Fruit fly (Drosophila melanogaster) S2 (cell line): Measurements from ENCODE around the gene Fer2LCH.

Source experiments
- CG8478 ChIP-seq: fragments of >200 bp; optimal IDR thresholded peaks from 2 replicates; lab custom pipeline; 2018
- CTCF ChIP-seq, 2 experiments: fragments of >200 bp; optimal IDR thresholded peaks; 2 replicates each; lab custom pipeline; 2018

- no peak for TF ChIP-seq CG8478
- no peak for TF ChIP-seq CTCF (optimal IDR thresholded peaks at IDR 0.05; lab: Kevin White, UChicago)
Measured at dm6 chr3R:30387515-30388178, at the start of gene Fer2LCH, which contains the start of gene Fer1HCH.
